Worm (Caenorhabditis elegans) whole organism, late embryonic: ENCODE measurements around the gene B0294.1.
A peak's percentile ranks its signal among the peaks of the same experiment; 100 is the strongest.

Experiments used
- C08G9.2 ChIP-seq: sonication (generic microtip); optimal IDR thresholded peaks from 2 replicates; lab custom pipeline; 2016; ENCODE audit warnings: mild to moderate bottlenecking, missing genetic modification characterization, moderate library complexity, missing compliant biosample characterization
- C38D4.7 ChIP-seq: fragments of 200-800 bp; sonication (Bioruptor generic); optimal IDR thresholded peaks from 2 replicates; lab custom pipeline; 2018; ENCODE audit warnings: mild to moderate bottlenecking, missing genetic modification characterization, moderate library complexity, missing compliant biosample characterization
- K02D7.2 ChIP-seq: sonication (generic microtip); optimal IDR thresholded peaks from 2 replicates; lab custom pipeline; 2017; ENCODE audit warnings: mild to moderate bottlenecking, missing genetic modification characterization, missing compliant biosample characterization
- K09A11.1 ChIP-seq: sonication (generic microtip); optimal IDR thresholded peaks from 2 replicates; lab custom pipeline; 2017; ENCODE audit warnings: antibody characterized with exemption, mild to moderate bottlenecking, missing genetic modification characterization, missing compliant biosample characterization; ENCODE audit not compliant: insufficient read depth
- Y22D7AL.16 ChIP-seq: sonication (generic microtip); optimal IDR thresholded peaks from 2 replicates; lab custom pipeline; 2016; ENCODE audit warnings: missing genetic modification characterization, missing compliant biosample characterization
- ahr-1 ChIP-seq: sonication (generic microtip); optimal IDR thresholded peaks from 2 replicates; lab custom pipeline; 2016; ENCODE audit warnings: missing genetic modification characterization, missing compliant biosample characterization
- ama-1 ChIP-seq: fragments of 150-350 bp; optimal IDR thresholded peaks from 2 replicates; lab custom pipeline; 2014
- ceh-14 ChIP-seq: sonication (generic microtip); optimal IDR thresholded peaks from 2 replicates; lab custom pipeline; 2016; ENCODE audit warnings: missing genotype, missing genetic modification characterization, missing compliant biosample characterization
- ceh-18 ChIP-seq: sonication (generic microtip); optimal IDR thresholded peaks from 2 replicates; lab custom pipeline; 2016; ENCODE audit warnings: missing genetic modification characterization, missing compliant biosample characterization
- ceh-2 ChIP-seq: sonication (generic microtip); optimal IDR thresholded peaks from 2 replicates; lab custom pipeline; 2016; ENCODE audit warnings: missing genotype, missing genetic modification characterization, missing compliant biosample characterization
- ceh-22 ChIP-seq: sonication (generic microtip); optimal IDR thresholded peaks from 2 replicates; lab custom pipeline; 2017; ENCODE audit warnings: missing biosample characterization, missing genetic modification characterization
- ceh-30 ChIP-seq: fragments of 150-350 bp; optimal IDR thresholded peaks from 2 replicates; lab custom pipeline; 2014; ENCODE audit warnings: missing biosample characterization, missing genetic modification characterization
- ceh-31 ChIP-seq: sonication (generic microtip); optimal IDR thresholded peaks from 2 replicates; lab custom pipeline; 2016; ENCODE audit warnings: missing genetic modification characterization, missing compliant biosample characterization
- ceh-34 ChIP-seq: sonication (generic microtip); optimal IDR thresholded peaks from 2 replicates; lab custom pipeline; 2016; ENCODE audit warnings: mild to moderate bottlenecking, missing genetic modification characterization, missing compliant biosample characterization
- ceh-45 ChIP-seq: fragments of 200-800 bp; sonication (Bioruptor generic); IDR thresholded peaks from 2 replicates; pipeline ENCODE4 v1.3.6; 2022; ENCODE audit warnings: missing genetic modification reagents, missing genetic modification characterization, missing compliant biosample characterization
- ceh-48 ChIP-seq: sonication (generic microtip); optimal IDR thresholded peaks from 2 replicates; lab custom pipeline; 2016; ENCODE audit warnings: missing genetic modification characterization, inconsistent platforms, missing compliant biosample characterization
- ceh-6 ChIP-seq: fragments of 200-800 bp; sonication (Bioruptor generic); optimal IDR thresholded peaks from 2 replicates; lab custom pipeline; 2018; ENCODE audit warnings: mild to moderate bottlenecking, missing genetic modification characterization, missing compliant biosample characterization
- ceh-9 ChIP-seq: sonication (generic microtip); optimal IDR thresholded peaks from 2 replicates; lab custom pipeline; 2016; ENCODE audit warnings: mild to moderate bottlenecking, missing genetic modification characterization, inconsistent platforms, missing compliant biosample characterization
- che-1 ChIP-seq: sonication (generic microtip); optimal IDR thresholded peaks from 2 replicates; lab custom pipeline; 2016; ENCODE audit warnings: mild to moderate bottlenecking, missing genetic modification characterization, missing compliant biosample characterization
- dve-1 ChIP-seq: sonication (generic microtip); optimal IDR thresholded peaks from 2 replicates; lab custom pipeline; 2017; ENCODE audit warnings: antibody characterized with exemption, mild to moderate bottlenecking, missing genetic modification characterization, missing compliant biosample characterization
- elt-2 ChIP-seq: sonication (generic microtip); optimal IDR thresholded peaks from 2 replicates; lab custom pipeline; 2016; ENCODE audit warnings: missing genetic modification reagents, missing genetic modification characterization, missing compliant biosample characterization
- elt-4 ChIP-seq: sonication (generic microtip); optimal IDR thresholded peaks from 2 replicates; lab custom pipeline; 2016; ENCODE audit warnings: missing genetic modification characterization, missing compliant biosample characterization
- fax-1 ChIP-seq: sonication (generic microtip); optimal IDR thresholded peaks from 2 replicates; lab custom pipeline; 2016; ENCODE audit warnings: missing genotype, missing genetic modification characterization, missing compliant biosample characterization
- fkh-10 ChIP-seq: fragments of 150-350 bp; optimal IDR thresholded peaks from 2 replicates; lab custom pipeline; 2014; ENCODE audit warnings: missing biosample characterization, missing genetic modification reagents, missing genetic modification characterization
- gmeb-2 ChIP-seq: sonication (generic microtip); optimal IDR thresholded peaks from 2 replicates; lab custom pipeline; 2016; ENCODE audit warnings: missing genetic modification characterization, inconsistent platforms, missing compliant biosample characterization
- hlh-13 ChIP-seq: fragments of 200-800 bp; sonication (Bioruptor generic); optimal IDR thresholded peaks from 2 replicates; lab custom pipeline; 2018; ENCODE audit warnings: mild to moderate bottlenecking, missing genetic modification characterization, missing compliant biosample characterization
- hlh-15 ChIP-seq: sonication (generic microtip); optimal IDR thresholded peaks from 2 replicates; lab custom pipeline; 2016; ENCODE audit warnings: missing genetic modification characterization, missing compliant biosample characterization
- hlh-30 ChIP-seq: sonication (generic microtip); optimal IDR thresholded peaks from 2 replicates; lab custom pipeline; 2017; ENCODE audit warnings: antibody characterized with exemption, missing genetic modification characterization, missing compliant biosample characterization; ENCODE audit not compliant: insufficient read depth
- hlh-8 ChIP-seq: sonication (generic microtip); optimal IDR thresholded peaks from 2 replicates; lab custom pipeline; 2016; ENCODE audit warnings: missing genotype, missing genetic modification characterization, missing compliant biosample characterization
- madf-2 ChIP-seq: sonication (generic microtip); optimal IDR thresholded peaks from 2 replicates; lab custom pipeline; 2017; ENCODE audit warnings: missing genetic modification characterization, missing compliant biosample characterization
- mec-3 ChIP-seq: sonication (generic microtip); optimal IDR thresholded peaks from 2 replicates; lab custom pipeline; 2016; ENCODE audit warnings: borderline replicate concordance, missing genetic modification characterization, missing compliant biosample characterization
- nfya-1 ChIP-seq: sonication (generic microtip); optimal IDR thresholded peaks from 2 replicates; lab custom pipeline; 2017; ENCODE audit warnings: missing genetic modification characterization, mild to moderate bottlenecking, missing compliant biosample characterization, antibody characterized with exemption, moderate library complexity
- nhr-232 ChIP-seq: sonication (generic microtip); optimal IDR thresholded peaks from 2 replicates; lab custom pipeline; 2016; ENCODE audit warnings: missing genetic modification characterization, missing compliant biosample characterization
- odd-2 ChIP-seq: sonication (generic microtip); optimal IDR thresholded peaks from 2 replicates; lab custom pipeline; 2017; ENCODE audit warnings: antibody characterized with exemption, mild to moderate bottlenecking, missing genetic modification characterization, missing compliant biosample characterization
- pag-3 ChIP-seq: sonication (generic microtip); optimal IDR thresholded peaks from 2 replicates; lab custom pipeline; 2016; ENCODE audit warnings: missing compliant biosample characterization, missing genetic modification characterization, borderline replicate concordance
- pax-1 ChIP-seq: fragments of 150-350 bp; optimal IDR thresholded peaks from 2 replicates; lab custom pipeline; 2014; ENCODE audit warnings: missing biosample characterization, missing genetic modification characterization
- pha-2 ChIP-seq: sonication (generic microtip); optimal IDR thresholded peaks from 2 replicates; lab custom pipeline; 2017; ENCODE audit warnings: mild to moderate bottlenecking, missing genetic modification characterization, missing compliant biosample characterization
- pha-4 ChIP-seq: fragments of 150-350 bp; optimal IDR thresholded peaks from 2 replicates; lab custom pipeline; 2018; ENCODE audit warnings: missing biosample characterization, missing genetic modification reagents, missing genetic modification characterization
- pqm-1 ChIP-seq: sonication (generic microtip); optimal IDR thresholded peaks from 2 replicates; lab custom pipeline; 2016; ENCODE audit warnings: missing genetic modification characterization, missing compliant biosample characterization
- pros-1 ChIP-seq: fragments of 150-350 bp; optimal IDR thresholded peaks from 2 replicates; lab custom pipeline; 2014; ENCODE audit warnings: missing biosample characterization, missing genetic modification reagents, missing genetic modification characterization
- rnt-1 ChIP-seq: sonication (generic microtip); optimal IDR thresholded peaks from 2 replicates; lab custom pipeline; 2016; ENCODE audit warnings: missing genetic modification characterization, missing compliant biosample characterization
- sdc-2 ChIP-seq: sonication (generic microtip); optimal IDR thresholded peaks from 2 replicates; lab custom pipeline; 2016; ENCODE audit warnings: missing genotype, missing genetic modification characterization, missing compliant biosample characterization
- sox-2 ChIP-seq: fragments of 200-800 bp; sonication (Bioruptor generic); IDR thresholded peaks from 2 replicates; pipeline ENCODE4 v1.3.6; 2022; ENCODE audit warnings: missing genetic modification reagents, missing genetic modification characterization, missing compliant biosample characterization
- tbx-2 ChIP-seq: sonication (generic microtip); optimal IDR thresholded peaks from 2 replicates; lab custom pipeline; 2016; ENCODE audit warnings: missing genetic modification characterization, missing compliant biosample characterization
- ttx-3 ChIP-seq: sonication (generic microtip); optimal IDR thresholded peaks from 2 replicates; lab custom pipeline; 2016; ENCODE audit warnings: missing genetic modification reagents, missing genetic modification characterization, missing compliant biosample characterization
- unc-3 ChIP-seq, 2 experiments: fragments of 200-800 bp in 1 of 2; sonication (Bioruptor generic) in 1 of 2; sonication (generic microtip) in 1 of 2; conservative IDR thresholded peaks in 1 of 2; optimal IDR thresholded peaks in 1 of 2; 2 replicates each; pipeline versions ENCODE4 v1.3.6 to Lab custom; 2016 to 2022; ENCODE audit warnings: missing compliant biosample characterization in 2 of 2, missing genetic modification characterization in 2 of 2, missing genetic modification reagents in 1 of 2
- unc-55 ChIP-seq: sonication (generic microtip); optimal IDR thresholded peaks from 2 replicates; lab custom pipeline; 2017; ENCODE audit warnings: missing biosample characterization, missing genetic modification reagents, missing genetic modification characterization
- unc-86 ChIP-seq: sonication (generic microtip); optimal IDR thresholded peaks from 2 replicates; lab custom pipeline; 2016; ENCODE audit warnings: missing genetic modification characterization, missing compliant biosample characterization
- zip-5 ChIP-seq: sonication (generic microtip); optimal IDR thresholded peaks from 2 replicates; lab custom pipeline; 2016; ENCODE audit warnings: missing genetic modification characterization, missing compliant biosample characterization
- ztf-16 ChIP-seq: sonication (generic microtip); optimal IDR thresholded peaks from 2 replicates; lab custom pipeline; 2017; ENCODE audit warnings: missing genetic modification characterization, missing compliant biosample characterization

The B0294.1 gene

DNA sequence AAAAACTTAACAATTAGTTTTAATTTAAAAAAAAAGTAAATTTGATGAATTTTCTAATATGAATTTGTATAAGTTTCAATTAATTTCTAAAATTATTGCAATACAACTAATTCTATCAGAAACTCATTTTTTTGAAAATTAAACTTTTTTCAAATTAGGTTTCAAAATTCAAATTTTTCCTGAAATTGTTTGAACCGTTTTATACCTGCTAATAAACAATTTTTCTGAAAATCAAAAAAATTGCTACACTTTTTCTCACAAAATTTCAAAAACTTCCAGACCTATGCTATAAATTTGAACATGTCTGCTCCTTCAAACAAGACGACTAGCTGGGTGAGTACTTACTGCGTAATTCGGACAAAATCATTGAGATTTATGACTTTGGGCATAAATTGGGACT is 36.7 kb downstream of the B0294.1 start, which contains the start of gene T26C11.8:
Gene T26C11.8 (plus strand): TSS at position 301 of the 400 bp plus-strand sequence.
- no peak for TF ChIP-seq nhr-232
- no peak for TF ChIP-seq ceh-30 (tag; lab: Kevin White, UChicago)
- TF ChIP-seq nfya-1 (tag; lab: Kevin White, UChicago): no peak
- TF ChIP-seq fkh-10 (GFP tag; lab: Kevin White, UChicago): no peak
- TF ChIP-seq ceh-2 (tag; lab: Kevin White, UChicago): no peak
- TF ChIP-seq C08G9.2 (tag; lab: Kevin White, UChicago): no peak
- TF ChIP-seq mec-3 (tag; lab: Kevin White, UChicago): no peak
- no peak for TF ChIP-seq unc-55 (GFP tag; lab: Kevin White, UChicago)
- TF ChIP-seq ahr-1 (tag; lab: Kevin White, UChicago): no peak
- no peak for TF ChIP-seq ztf-16 (tag; lab: Kevin White, UChicago)
- TF ChIP-seq fax-1: no peak
- TF ChIP-seq hlh-30 (tag; lab: Kevin White, UChicago): no peak
- no peak for TF ChIP-seq pax-1
- TF ChIP-seq pha-2 (tag; lab: Kevin White, UChicago): no peak
- TF ChIP-seq tbx-2 (tag; lab: Kevin White, UChicago): no peak
- no peak for TF ChIP-seq ceh-45
- no peak for TF ChIP-seq ceh-18 (tag; lab: Kevin White, UChicago)

DNA sequence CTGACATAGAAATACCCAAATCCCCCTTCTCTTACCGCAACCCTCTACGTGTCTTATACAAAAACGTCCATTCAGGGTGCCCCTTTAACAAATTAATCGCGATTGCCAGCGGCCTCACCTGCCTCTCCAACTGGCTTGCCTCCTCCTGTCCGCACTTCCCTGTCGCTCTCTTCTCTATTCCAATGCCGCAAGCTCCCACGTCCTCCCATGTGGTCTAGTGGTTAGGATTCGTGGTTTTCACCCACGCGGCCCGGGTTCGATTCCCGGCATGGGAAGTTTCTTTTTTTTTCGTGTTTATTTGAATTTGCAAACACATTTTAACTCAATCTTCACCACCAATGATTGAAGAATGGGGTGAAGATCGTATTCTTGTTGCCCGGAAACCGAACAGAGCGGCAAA is 38.5 kb downstream of the B0294.1 start:
- TF ChIP-seq rnt-1 (tag; lab: Kevin White, UChicago) (peak; percentile 85), K02D7.2 (tag; lab: Kevin White, UChicago) (peak; percentile 68), dve-1 (tag; lab: Kevin White, UChicago) (peak; percentile 19), elt-2 (tag; lab: Kevin White, UChicago) (peak; percentile 85), odd-2 (tag; lab: Kevin White, UChicago) (no peak), pqm-1 (no peak), madf-2 (tag; lab: Kevin White, UChicago) (peak; percentile 74), ceh-22 (no peak), pros-1 (no peak), pag-3 (tag; lab: Kevin White, UChicago) (peak; percentile 48), gmeb-2 (peak; percentile 61), K09A11.1 (tag; lab: Kevin White, UChicago) (peak; percentile 45), sdc-2 (tag; lab: Kevin White, UChicago) (peak; percentile 97), hlh-13 (GFP tag; lab: Kevin White, UChicago) (peak; percentile 65), ama-1 (lab: Kevin White, UChicago) (no peak), ceh-18 (tag; lab: Kevin White, UChicago) (peak; percentile 81), zip-5 (tag; lab: Kevin White, UChicago) (peak; percentile 35), elt-4 (tag; lab: Kevin White, UChicago) (no peak), ceh-9 (tag; lab: Kevin White, UChicago) (no peak), mec-3 (tag; lab: Kevin White, UChicago) (peak; percentile 32), nfya-1 (tag; lab: Kevin White, UChicago) (peak; percentile 65), che-1 (peak; percentile 75), sox-2 (GFP tag; lab: Robert Waterston, UW) (peak; percentile 74), ahr-1 (tag; lab: Kevin White, UChicago) (peak; percentile 42), unc-3 (GFP tag; conservative IDR thresholded peaks at IDR 0.05; lab: Robert Waterston, UW) (peak; percentile 64; the same call in 1 of the 2 replicates), unc-3 (tag; optimal IDR thresholded peaks at IDR 0.05; lab: Kevin White, UChicago) (peak; percentile 60), pha-4 (tag; lab: Kevin White, UChicago) (no peak), ceh-6 (GFP tag; lab: Kevin White, UChicago) (peak; percentile 74), ceh-31 (peak; percentile 82), hlh-8 (tag; lab: Kevin White, UChicago) (peak; percentile 51), Y22D7AL.16 (tag; lab: Kevin White, UChicago) (no peak), ceh-14 (peak; percentile 60), unc-86 (tag; lab: Kevin White, UChicago) (peak; percentile 53), ztf-16 (tag; lab: Kevin White, UChicago) (peak; percentile 69), pax-1 (no peak), C38D4.7 (GFP tag; lab: Kevin White, UChicago) (peak; percentile 66), ceh-48 (tag; lab: Kevin White, UChicago) (peak; percentile 49), ttx-3 (peak; percentile 82), pha-2 (tag; lab: Kevin White, UChicago) (peak; percentile 60), ceh-34 (tag; lab: Kevin White, UChicago) (peak; percentile 85), ceh-30 (tag; lab: Kevin White, UChicago) (no peak), hlh-15 (tag; lab: Kevin White, UChicago) (peak; percentile 74)
